Worm (Caenorhabditis elegans): Measurements from ENCODE around the gene ZC132.3.
"Not testable (repeated sequence)": the region's sequence is repeated elsewhere in the genome, so short reads cannot be mapped to it uniquely, and the experiment has no call there.

The ZC132.3 gene

ce11 chrV:4295920-4296319, 3.7 kb downstream of the ZC132.3 start, which contains the start of gene F47D2.11:
TSS of gene F47D2.11 (minus strand) at chrV:4296020.
- no peak for TF ChIP-seq aptf-2 (GFP tag; conservative IDR thresholded peaks at IDR 0.05)
- TF ChIP-seq snpc-3.4 (tag; optimal IDR thresholded peaks at IDR 0.05): no peak
- TF ChIP-seq hmg-20 (GFP tag; IDR thresholded peaks at IDR 0.05): no peak

- TF ChIP-seq F49E8.2 (tag; optimal IDR thresholded peaks at IDR 0.05; ENCODE audit: insufficient read depth); ceh-79 (tag; optimal IDR thresholded peaks at IDR 0.05); lin-26 (GFP tag; IDR thresholded peaks at IDR 0.05): not testable (repeated sequence)
These were observed 6.2 kb downstream of the ZC132.3 start, which contains the start of gene srh-194 for ce11 chrV:4293425-4293824. TSS of gene srh-194 (minus strand) at chrV:4293525.

- TF ChIP-seq nhr-90 (tag; optimal IDR thresholded peaks at IDR 0.05); T07F8.4 (tag; optimal IDR thresholded peaks at IDR 0.05); hmg-20 (GFP tag; IDR thresholded peaks at IDR 0.05): not testable (repeated sequence)
These were observed 9.5 kb downstream of the ZC132.3 start, which contains the start of gene srh-193 for ce11 chrV:4290093-4290492. TSS of gene srh-193 (minus strand) at chrV:4290193.

ce11 chrV:4284737-4285136, 14.9 kb downstream of the ZC132.3 start, which contains the start of gene srt-19:
TSS of gene srt-19 (plus strand) at chrV:4285037.
- TF ChIP-seq mes-4 (tag; optimal IDR thresholded peaks at IDR 0.05); F23B12.7 (tag; optimal IDR thresholded peaks at IDR 0.05; ENCODE audit: insufficient read depth); nhr-27 (tag; optimal IDR thresholded peaks at IDR 0.05): not testable (repeated sequence)

- TF ChIP-seq lin-26 (GFP tag; IDR thresholded peaks at IDR 0.05); mxl-1 (tag; optimal IDR thresholded peaks at IDR 0.05); madf-8 (GFP tag; conservative IDR thresholded peaks at IDR 0.05): not testable (repeated sequence)
These were observed 17.9 kb downstream of the ZC132.3 start, which contains the start of gene srt-37 for ce11 chrV:4281699-4282098. TSS of gene srt-37 (minus strand) at chrV:4281799.

- not testable (repeated sequence) for TF ChIP-seq B0019.2 (GFP tag; conservative IDR thresholded peaks at IDR 0.05); pbrm-1 (GFP tag; IDR thresholded peaks at IDR 0.05); ZK185.1 (tag; optimal IDR thresholded peaks at IDR 0.05; ENCODE audit: poor library complexity, severe bottlenecking)
These were observed 20.9 kb downstream of the ZC132.3 start, which contains the start of gene srt-20 for ce11 chrV:4278735-4279134. TSS of gene srt-20 (minus strand) at chrV:4278835.

- TF ChIP-seq F55B11.4 (tag; optimal IDR thresholded peaks at IDR 0.05; ENCODE audit: borderline replicate concordance, insufficient read depth) (no peak), nfyb-1 (GFP tag; IDR thresholded peaks at IDR 0.05) (no peak), F23B12.7 (tag; optimal IDR thresholded peaks at IDR 0.05; ENCODE audit: insufficient read depth) (no peak), Y67H2A.10 (GFP tag; conservative IDR thresholded peaks at IDR 0.05) (no peak), attf-3 (GFP tag; conservative IDR thresholded peaks at IDR 0.05) (no peak), B0019.2 (GFP tag; conservative IDR thresholded peaks at IDR 0.05) (no peak), rec-8 (tag; optimal IDR thresholded peaks at IDR 0.05) (no peak), ceh-40 (GFP tag; IDR thresholded peaks at IDR 0.05) (no peak), aptf-2 (GFP tag; conservative IDR thresholded peaks at IDR 0.05) (no peak), K12H6.12 (tag; optimal IDR thresholded peaks at IDR 0.05) (no peak), bed-2 (GFP tag; IDR thresholded peaks at IDR 0.05) (no peak), ztf-26 (tag; optimal IDR thresholded peaks at IDR 0.05) (no peak), egl-18 (GFP tag; IDR thresholded peaks at IDR 0.05) (no peak), egrh-3 (GFP tag; IDR thresholded peaks at IDR 0.05) (no peak), mcd-1 (GFP tag; IDR thresholded peaks at IDR 0.05) (no peak), Y95B8A.8 (GFP tag; IDR thresholded peaks at IDR 0.05) (no peak)
These were observed 26.3 kb downstream of the ZC132.3 start for ce11 chrV:4273372-4273771.

All from whole organism, young adult.